Fruit fly (Drosophila melanogaster) whole organism, wandering third instar larva: ENCODE data around the gene primo-1.

Experiments
- CG32264 ChIP-seq: fragments of 200-800 bp; sonication (Bioruptor generic); optimal IDR thresholded peaks from 2 replicates; lab custom pipeline; 2016; ENCODE audit warnings: missing biosample characterization, missing genetic modification characterization
- CG9705 ChIP-seq: fragments of 200-800 bp; sonication (Bioruptor generic); optimal IDR thresholded peaks from 2 replicates; lab custom pipeline; 2018; ENCODE audit warnings: missing biosample characterization, mild to moderate bottlenecking, missing genetic modification characterization
- CrebA ChIP-seq: fragments of 200-800 bp; sonication (Bioruptor generic); optimal IDR thresholded peaks from 2 replicates; lab custom pipeline; 2016; ENCODE audit warnings: missing biosample characterization, mild to moderate bottlenecking, missing genetic modification characterization, borderline replicate concordance
- Dfd ChIP-seq: fragments of >200 bp; optimal IDR thresholded peaks from 2 replicates; lab custom pipeline; 2017; ENCODE audit warnings: missing biosample characterization, missing genetic modification characterization
- GATAd ChIP-seq: sonication (Bioruptor generic); optimal IDR thresholded peaks from 2 replicates; lab custom pipeline; 2016; ENCODE audit warnings: missing biosample characterization, missing genetic modification characterization
- HLH106 ChIP-seq: fragments of 200-800 bp; optimal IDR thresholded peaks from 3 replicates; lab custom pipeline; 2019; ENCODE audit warnings: missing biosample characterization, mild to moderate bottlenecking, missing genetic modification characterization, moderate library complexity
- Hnf4 ChIP-seq: fragments of 200-800 bp; sonication (Bioruptor generic); optimal IDR thresholded peaks from 2 replicates; lab custom pipeline; 2016; ENCODE audit warnings: missing biosample characterization, mild to moderate bottlenecking, missing genetic modification characterization
- Hr78 ChIP-seq: fragments of >200 bp; optimal IDR thresholded peaks from 2 replicates; lab custom pipeline; 2017; ENCODE audit warnings: missing biosample characterization, missing genetic modification characterization
- Jra ChIP-seq: sonication (Bioruptor generic); optimal IDR thresholded peaks from 2 replicates; lab custom pipeline; 2016; ENCODE audit warnings: missing biosample characterization, missing genetic modification characterization
- Myc ChIP-seq: fragments of >200 bp; optimal IDR thresholded peaks from 2 replicates; lab custom pipeline; 2017
- N ChIP-seq: fragments of >200 bp; optimal IDR thresholded peaks from 2 replicates; lab custom pipeline; 2018; ENCODE audit warnings: missing biosample characterization, missing external identifiers, missing genetic modification characterization
- OdsH ChIP-seq: fragments of 200-800 bp; sonication (Bioruptor generic); optimal IDR thresholded peaks from 2 replicates; lab custom pipeline; 2016; ENCODE audit warnings: missing biosample characterization, mild to moderate bottlenecking, missing genetic modification characterization
- Rel ChIP-seq, 2 experiments: fragments of 200-800 bp; sonication (Bioruptor generic) in 1 of 2; optimal IDR thresholded peaks; 2 replicates in 1 of 2; 3 replicates in 1 of 2; lab custom pipeline; 2016 to 2019; ENCODE audit warnings: mild to moderate bottlenecking in 2 of 2, missing biosample characterization in 2 of 2, missing genetic modification characterization in 2 of 2, moderate library complexity in 1 of 2
- Sp1 ChIP-seq: fragments of 200-800 bp; sonication (Bioruptor generic); optimal IDR thresholded peaks from 3 replicates; lab custom pipeline; 2019; ENCODE audit warnings: missing biosample characterization, mild to moderate bottlenecking, missing genetic modification characterization, moderate library complexity
- Vsx2 ChIP-seq: fragments of 200-300, 225-300 bp; sonication (Bioruptor generic); optimal IDR thresholded peaks from 2 replicates; lab custom pipeline; 2018; ENCODE audit warnings: missing biosample characterization, missing genetic modification characterization; ENCODE audit not compliant: partially characterized antibody
- br ChIP-seq: fragments of 200-800 bp; sonication (Bioruptor generic); optimal IDR thresholded peaks from 2 replicates; lab custom pipeline; 2016; ENCODE audit warnings: missing biosample characterization, missing genetic modification characterization
- dsf ChIP-seq: sonication (Bioruptor generic); optimal IDR thresholded peaks from 2 replicates; lab custom pipeline; 2016; ENCODE audit warnings: missing biosample characterization, missing genetic modification characterization, borderline replicate concordance
- foxo ChIP-seq, 2 experiments: fragments of 200-800 bp; sonication (Bioruptor generic); optimal IDR thresholded peaks; 2 replicates in 1 of 2; 3 replicates in 1 of 2; lab custom pipeline; 2016 to 2017; ENCODE audit warnings: missing biosample characterization in 2 of 2, missing genetic modification characterization in 2 of 2
- fru ChIP-seq: fragments of 200-800 bp; sonication (Bioruptor generic); optimal IDR thresholded peaks from 3 replicates; lab custom pipeline; 2016; ENCODE audit warnings: missing biosample characterization, mild to moderate bottlenecking, missing genetic modification characterization
- h ChIP-seq: fragments of 200-800 bp; sonication (Bioruptor generic); optimal IDR thresholded peaks from 3 replicates; lab custom pipeline; 2016; ENCODE audit warnings: missing biosample characterization, mild to moderate bottlenecking, missing genetic modification characterization
- jim ChIP-seq: fragments of 175-275, 200-325 bp; sonication (Bioruptor generic); optimal IDR thresholded peaks from 2 replicates; lab custom pipeline; 2016; ENCODE audit warnings: missing biosample characterization, mild to moderate bottlenecking, missing genetic modification characterization
- lola ChIP-seq: fragments of >200 bp; optimal IDR thresholded peaks from 2 replicates; lab custom pipeline; 2017; ENCODE audit warnings: missing biosample characterization, missing genetic modification characterization
- pan ChIP-seq: fragments of >200 bp; optimal IDR thresholded peaks from 2 replicates; lab custom pipeline; 2017
- psq ChIP-seq: fragments of 200-800 bp; sonication (Bioruptor generic); optimal IDR thresholded peaks from 3 replicates; lab custom pipeline; 2017; ENCODE audit warnings: missing biosample characterization, mild to moderate bottlenecking, missing genetic modification characterization, moderate library complexity
- rgr ChIP-seq: fragments of 200-800 bp; sonication (Bioruptor generic); optimal IDR thresholded peaks from 3 replicates; lab custom pipeline; 2016; ENCODE audit warnings: missing biosample characterization, mild to moderate bottlenecking, missing genetic modification characterization
- sv ChIP-seq: fragments of 200-800 bp; sonication (Bioruptor generic); optimal IDR thresholded peaks from 3 replicates; lab custom pipeline; 2016; ENCODE audit warnings: missing biosample characterization, missing genetic modification characterization
- tai ChIP-seq: sonication (Bioruptor generic); optimal IDR thresholded peaks from 2 replicates; lab custom pipeline; 2016; ENCODE audit warnings: missing biosample characterization, missing genetic modification characterization
- usp ChIP-seq: fragments of >200 bp; optimal IDR thresholded peaks from 2 replicates; lab custom pipeline; 2017; ENCODE audit warnings: missing biosample characterization, missing genetic modification characterization
- woc ChIP-seq: sonication (Bioruptor generic); optimal IDR thresholded peaks from 2 replicates; lab custom pipeline; 2016; ENCODE audit warnings: missing biosample characterization, mild to moderate bottlenecking, missing genetic modification characterization

Gene primo-1

DNA sequence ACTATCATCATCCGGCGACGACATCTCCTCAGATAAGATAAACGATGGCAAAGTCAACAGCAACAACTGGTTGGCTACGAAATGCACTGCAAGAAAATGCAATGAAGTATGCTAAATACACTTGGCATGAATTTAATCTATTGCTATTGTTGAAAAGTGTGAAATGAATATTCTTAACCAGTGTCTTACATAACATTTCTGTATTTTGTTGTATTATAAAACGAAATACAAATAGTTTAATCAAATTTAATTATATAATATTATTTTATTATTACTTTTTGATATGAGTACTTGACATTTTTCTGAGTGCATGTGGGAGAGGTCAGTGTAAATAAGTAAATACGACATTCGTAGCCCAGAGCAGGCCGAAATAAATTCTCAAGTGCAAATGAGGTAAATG is 1.9 kb upstream of the primo-1 start:
- no peak for TF ChIP-seq tai
- no peak for TF ChIP-seq Jra (GFP tag; lab: Kevin White, UChicago)
- no peak for TF ChIP-seq fru (GFP tag; lab: Kevin White, UChicago)
- TF ChIP-seq Sp1 (GFP tag; lab: Kevin White, UChicago) = peak; percentile 4
- TF ChIP-seq HLH106 (tag; lab: Kevin White, UChicago) = peak; percentile 35
- TF ChIP-seq psq (GFP tag; lab: Kevin White, UChicago) = peak; percentile 8

DNA sequence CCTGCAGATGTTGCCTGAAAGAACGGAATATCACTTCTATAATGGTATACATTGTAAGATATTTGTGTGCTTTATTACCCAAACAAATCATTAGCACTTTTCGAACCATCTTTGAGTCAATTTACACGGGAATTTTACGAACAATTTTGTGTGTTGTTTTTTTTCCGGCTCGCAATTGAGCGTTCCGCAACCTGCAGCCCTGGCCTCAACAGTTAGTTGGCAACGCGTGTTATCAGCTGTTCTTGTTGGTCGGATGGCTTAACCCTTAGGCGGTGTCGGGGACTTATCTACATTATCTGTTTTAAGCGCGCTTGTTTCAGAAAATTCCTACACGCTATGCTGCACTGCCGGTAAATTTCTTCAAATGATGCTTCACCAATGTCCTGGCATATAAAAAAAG is 990 bp downstream of the primo-1 start:
- TF ChIP-seq HLH106 (tag; lab: Kevin White, UChicago) (peak; percentile 24), woc (GFP tag; lab: Kevin White, UChicago) (peak; percentile 65), Myc (no peak), Rel (GFP tag; optimal IDR thresholded peaks at IDR 0.05; lab: Kevin White, UChicago) (no peak), Rel (tag; optimal IDR thresholded peaks at IDR 0.05; lab: Kevin White, UChicago) (peak; percentile 51), lola (no peak), pan (lab: Kevin White, UChicago) (no peak)

DNA sequence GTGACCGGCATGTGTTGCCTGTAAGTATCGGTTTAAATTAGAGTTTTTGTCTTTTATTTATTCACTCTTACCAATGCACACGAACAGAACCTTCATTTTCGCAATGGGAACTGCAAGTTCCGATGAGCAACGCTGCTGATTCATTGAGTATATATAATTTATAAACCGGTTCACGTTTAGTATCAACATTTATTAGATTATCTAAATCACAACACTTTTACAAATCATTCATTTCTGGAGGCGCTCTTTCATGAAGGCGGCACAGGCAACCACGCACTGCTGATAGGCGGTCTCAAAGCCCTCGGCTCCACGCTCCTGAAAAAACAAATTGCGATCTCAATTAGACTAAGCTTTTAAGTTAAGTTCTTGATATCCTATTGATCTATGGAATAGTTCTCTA is 1.8 kb downstream of the primo-1 start, which contains the start of gene Argp:
TSS of gene Argp (minus strand) at position 101 of the 400 bp plus-strand sequence.
- no peak for TF ChIP-seq Vsx2 (GFP tag; lab: Kevin White, UChicago)
- TF ChIP-seq fru (GFP tag; lab: Kevin White, UChicago) = no peak
- TF ChIP-seq sv (GFP tag; lab: Kevin White, UChicago) = no peak
- no peak for TF ChIP-seq HLH106 (tag; lab: Kevin White, UChicago)
- no peak for TF ChIP-seq Dfd
- no peak for TF ChIP-seq h (GFP tag; lab: Kevin White, UChicago)
- TF ChIP-seq CG9705 = no peak
- no peak for TF ChIP-seq br (GFP tag; lab: Kevin White, UChicago)
- no peak for TF ChIP-seq GATAd (GFP tag; lab: Kevin White, UChicago)
- no peak for TF ChIP-seq jim
- no peak for TF ChIP-seq foxo (GFP tag; optimal IDR thresholded peaks at IDR 0.05; lab: Kevin White, UChicago)
- no peak for TF ChIP-seq tai

DNA sequence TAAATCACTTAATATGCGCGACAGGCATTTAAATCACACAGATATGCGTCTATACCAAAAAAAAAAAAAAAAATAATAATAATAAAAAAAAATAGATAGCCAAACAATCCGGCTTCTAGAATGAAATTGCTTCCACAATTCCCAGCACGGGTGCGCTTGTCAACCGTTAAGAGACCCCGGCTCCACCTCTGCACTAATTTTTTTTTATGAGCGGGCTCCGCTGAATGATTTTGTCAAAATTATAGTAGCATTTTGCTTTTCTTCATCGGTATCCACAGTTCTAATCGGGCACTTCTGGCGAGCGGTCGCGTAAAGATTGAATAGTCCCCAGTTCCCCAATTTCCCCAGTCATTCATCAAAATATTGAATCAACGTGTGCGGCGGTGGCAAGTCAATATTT is 5.2 kb downstream of the primo-1 start, which contains the start of gene Adgf-C:
TSS of gene Adgf-C (plus strand) at position 301 of the 400 bp plus-strand sequence.
- TF ChIP-seq psq (GFP tag; lab: Kevin White, UChicago) (no peak), OdsH (GFP tag; lab: Kevin White, UChicago) (no peak), Dfd (no peak), HLH106 (tag; lab: Kevin White, UChicago) (no peak), usp (GFP tag; lab: Kevin White, UChicago) (no peak), CrebA (GFP tag; lab: Kevin White, UChicago) (no peak), br (GFP tag; lab: Kevin White, UChicago) (no peak), tai (no peak), Sp1 (GFP tag; lab: Kevin White, UChicago) (no peak), dsf (GFP tag; lab: Kevin White, UChicago) (no peak), jim (no peak), Hr78 (GFP tag; lab: Kevin White, UChicago) (no peak)

DNA sequence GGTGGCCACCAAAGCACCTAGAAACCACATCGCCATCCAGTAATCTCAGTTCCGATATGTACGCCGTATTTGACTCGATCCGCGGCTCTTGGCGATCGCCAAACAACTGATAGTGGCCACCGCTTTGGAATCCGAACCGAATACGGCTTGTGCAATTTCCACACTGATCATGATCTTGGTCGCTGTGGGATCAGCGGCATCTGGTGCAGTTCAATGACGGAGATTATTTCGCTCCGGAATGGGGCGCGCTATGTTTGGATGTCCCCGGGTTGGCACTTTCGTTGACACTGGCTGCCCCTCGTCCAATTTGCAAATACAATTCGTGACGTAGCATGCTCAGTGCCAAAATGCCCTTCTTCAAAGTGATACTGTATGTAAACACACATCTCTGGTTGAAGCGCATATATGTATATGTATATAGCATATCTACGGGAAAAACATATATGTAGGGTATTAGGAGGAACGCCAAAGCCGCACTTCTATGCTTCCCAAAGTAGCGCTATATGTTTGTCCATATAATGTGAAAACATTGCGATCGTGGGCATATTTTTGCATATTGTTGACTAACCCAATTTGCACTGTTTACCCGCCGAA is 6.2 kb downstream of the primo-1 start, which contains the start of gene Adgf-D:
TSS of gene Adgf-D (minus strand) at position 111 of the 594 bp plus-strand sequence.
- no peak for TF ChIP-seq Rel (GFP tag; optimal IDR thresholded peaks at IDR 0.05; lab: Kevin White, UChicago)
- peak; percentile 55 for TF ChIP-seq Rel (tag; optimal IDR thresholded peaks at IDR 0.05; lab: Kevin White, UChicago)
- TF ChIP-seq foxo (GFP tag; optimal IDR thresholded peaks at IDR 0.05; lab: Kevin White, UChicago) = no peak

DNA sequence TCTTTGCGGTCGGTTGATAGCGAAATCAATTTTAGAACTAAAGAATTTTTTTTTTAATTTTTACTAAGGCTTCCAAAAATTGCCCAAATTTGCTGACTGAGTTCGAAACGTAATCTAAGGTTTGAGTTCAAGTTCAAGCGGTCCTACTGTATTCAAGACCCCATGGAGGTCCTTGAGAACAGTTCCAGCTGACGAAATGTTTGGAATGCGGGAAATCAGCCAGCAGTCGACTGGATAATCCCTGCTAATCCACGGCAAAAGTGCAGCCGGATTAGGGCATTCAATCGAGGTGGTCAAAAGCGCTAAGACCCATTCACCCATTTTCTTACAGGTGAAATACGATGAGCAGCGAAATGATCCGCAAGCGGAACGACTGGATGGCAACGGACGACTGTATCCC is 10.9 kb downstream of the primo-1 start, which contains the start of gene f-cup:
TSS of gene f-cup (minus strand) at position 101 of the 400 bp plus-strand sequence.
- TF ChIP-seq N (GFP tag; lab: Kevin White, UChicago) = no peak
- no peak for TF ChIP-seq Dfd
- no peak for TF ChIP-seq OdsH (GFP tag; lab: Kevin White, UChicago)
- TF ChIP-seq rgr (GFP tag; lab: Kevin White, UChicago) = no peak
- TF ChIP-seq psq (GFP tag; lab: Kevin White, UChicago) = no peak
- no peak for TF ChIP-seq Rel (GFP tag; optimal IDR thresholded peaks at IDR 0.05; lab: Kevin White, UChicago)
- no peak for TF ChIP-seq Rel (tag; optimal IDR thresholded peaks at IDR 0.05; lab: Kevin White, UChicago)
- no peak for TF ChIP-seq fru (GFP tag; lab: Kevin White, UChicago)
- no peak for TF ChIP-seq CG32264 (GFP tag; lab: Kevin White, UChicago)
- TF ChIP-seq Hnf4 (GFP tag; lab: Kevin White, UChicago) = no peak
- no peak for TF ChIP-seq usp (GFP tag; lab: Kevin White, UChicago)
- no peak for TF ChIP-seq h (GFP tag; lab: Kevin White, UChicago)
- TF ChIP-seq dsf (GFP tag; lab: Kevin White, UChicago) = no peak
